Worm (Caenorhabditis elegans) whole organism, L3 larva: ENCODE results near the gene B0334.10.

Experiments
- ZK546.5 ChIP-seq: sonication (generic microtip); optimal IDR thresholded peaks from 2 replicates; lab custom pipeline; 2017; ENCODE audit warnings: missing biosample characterization, missing genetic modification characterization
- ama-1 ChIP-seq: fragments of 150-350 bp; optimal IDR thresholded peaks from 2 replicates; lab custom pipeline; 2018
- nhr-11 ChIP-seq: fragments of 150-350 bp; optimal IDR thresholded peaks from 2 replicates; lab custom pipeline; 2014; ENCODE audit warnings: missing biosample characterization, missing genetic modification characterization
- nhr-12 ChIP-seq: fragments of 150-350 bp; optimal IDR thresholded peaks from 2 replicates; lab custom pipeline; 2014; ENCODE audit warnings: missing biosample characterization, missing genetic modification characterization
- nhr-23 ChIP-seq: fragments of 150-350 bp; optimal IDR thresholded peaks from 2 replicates; lab custom pipeline; 2014; ENCODE audit warnings: missing biosample characterization, missing genetic modification reagents, missing genetic modification characterization
- nhr-28 ChIP-seq: fragments of 150-350 bp; optimal IDR thresholded peaks from 2 replicates; lab custom pipeline; 2014; ENCODE audit warnings: missing biosample characterization, missing genetic modification characterization
- nhr-77 ChIP-seq: fragments of 150-350 bp; optimal IDR thresholded peaks from 2 replicates; lab custom pipeline; 2014; ENCODE audit warnings: missing biosample characterization, missing genetic modification characterization
- snpc-4 ChIP-seq: fragments of 150-350 bp; optimal IDR thresholded peaks from 2 replicates; lab custom pipeline; 2014; ENCODE audit warnings: missing biosample characterization, missing genetic modification characterization

DNA sequence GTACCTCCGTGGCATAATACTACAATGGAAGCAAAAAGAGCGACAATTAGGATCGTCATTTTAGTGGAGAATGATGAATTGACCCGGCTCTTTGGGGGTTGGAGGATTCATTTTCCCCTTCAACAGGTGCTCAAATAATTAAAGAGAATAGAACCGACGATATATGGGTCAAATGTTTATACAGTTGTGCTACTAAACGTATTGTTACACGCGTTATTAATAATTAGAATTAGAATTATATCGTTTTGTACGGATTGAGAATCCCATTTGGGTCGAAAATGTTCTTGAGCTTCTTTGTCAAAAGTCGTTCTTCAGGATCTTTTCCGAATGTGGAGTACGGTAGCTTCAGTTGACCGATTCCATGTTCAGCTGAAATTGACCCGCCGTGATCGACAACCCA is 20.5 kb downstream of the B0334.10 start, which contains the start of gene Y62F5A.9:
- TF ChIP-seq nhr-23 (tag; lab: Kevin White, UChicago), result no peak
- TF ChIP-seq nhr-28 (tag; lab: Kevin White, UChicago), result no peak
- TF ChIP-seq nhr-12, result no peak
- no peak for TF ChIP-seq ZK546.5 (tag; lab: Kevin White, UChicago)
- TF ChIP-seq nhr-11 (tag; lab: Kevin White, UChicago), result no peak
- TF ChIP-seq snpc-4, result no peak
- TF ChIP-seq ama-1 (lab: Kevin White, UChicago), result no peak
- TF ChIP-seq nhr-77 (tag; lab: Kevin White, UChicago), result no peak
